Fruit fly (Drosophila melanogaster): ENCODE measurements around the gene RPA2.

DNA sequence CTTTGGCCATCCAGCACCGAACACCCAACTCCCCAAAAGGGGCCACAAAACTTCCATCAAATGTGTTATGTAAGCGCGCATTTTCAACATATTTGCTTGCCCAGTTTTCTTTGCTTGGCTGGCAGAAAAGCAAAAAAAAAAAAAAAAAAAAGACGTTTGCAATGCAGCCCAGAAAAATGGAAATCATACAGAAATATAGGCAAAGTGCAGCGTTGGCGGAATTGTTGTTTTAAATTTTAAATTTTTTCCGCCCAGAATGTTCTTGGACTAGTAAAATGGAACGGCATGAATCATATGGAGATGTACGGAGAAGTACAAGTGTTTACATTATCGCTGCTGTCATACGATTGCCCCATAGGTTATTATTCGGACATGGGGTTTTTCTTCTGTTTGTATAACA is 16.6 kb downstream of the RPA2 start:
- TF ChIP-seq CG1620 (GFP tag; optimal IDR thresholded peaks at IDR 0.05): no peak
- no peak for TF ChIP-seq CG33017 (tag; optimal IDR thresholded peaks at IDR 0.05)
- no peak for TF ChIP-seq Crg-1 (GFP tag; optimal IDR thresholded peaks at IDR 0.05)
- TF ChIP-seq Hr96 (GFP tag; optimal IDR thresholded peaks at IDR 0.05): no peak
